Fruit fly (Drosophila melanogaster) whole organism, prepupa: ENCODE results near the gene CG5697.
A peak's percentile ranks its signal among the peaks of the same experiment; 100 is the strongest.

Experiments used
- Blimp-1 ChIP-seq: fragments of 200-800 bp; sonication (Bioruptor generic); optimal IDR thresholded peaks from 3 replicates; lab custom pipeline; 2017; ENCODE audit warnings: missing biosample characterization, missing genetic modification characterization, mild to moderate bottlenecking, moderate library complexity, missing genetic modification reagents
- CG10631 ChIP-seq: fragments of 200-800 bp; sonication (Bioruptor generic); optimal IDR thresholded peaks from 2 replicates; lab custom pipeline; 2016; ENCODE audit warnings: missing biosample characterization, missing genetic modification characterization
- CG10669 ChIP-seq: fragments of 200-800 bp; sonication (Bioruptor generic); optimal IDR thresholded peaks from 3 replicates; lab custom pipeline; 2018; ENCODE audit warnings: missing biosample characterization, mild to moderate bottlenecking, missing genetic modification characterization, moderate library complexity
- CG11294 ChIP-seq: fragments of 200-800 bp; sonication (Bioruptor generic); IDR thresholded peaks from 2 replicates; pipeline ENCODE4 v1.3.6; 2022; ENCODE audit warnings: missing biosample characterization, missing genetic modification characterization
- CG11762 ChIP-seq: fragments of 200-800 bp; sonication (Bioruptor generic); optimal IDR thresholded peaks from 3 replicates; lab custom pipeline; 2016; ENCODE audit warnings: missing biosample characterization, missing genetic modification characterization; ENCODE audit not compliant: insufficient read depth
- CG11902 ChIP-seq: fragments of 200-800 bp; sonication (Bioruptor generic); optimal IDR thresholded peaks from 3 replicates; lab custom pipeline; 2016; ENCODE audit warnings: missing biosample characterization, missing genetic modification characterization
- CG15336 ChIP-seq: fragments of 200-800 bp; sonication (Bioruptor generic); IDR thresholded peaks from 2 replicates; pipeline ENCODE4 v1.3.6; 2022; ENCODE audit warnings: missing biosample characterization, missing genetic modification characterization
- CG31627 ChIP-seq: fragments of 200-800 bp; sonication (Bioruptor generic); optimal IDR thresholded peaks from 3 replicates; lab custom pipeline; 2016; ENCODE audit warnings: missing biosample characterization, missing genetic modification characterization
- CG32006 ChIP-seq: fragments of 200-800 bp; sonication (Bioruptor generic); optimal IDR thresholded peaks from 3 replicates; lab custom pipeline; 2017; ENCODE audit warnings: missing biosample characterization, mild to moderate bottlenecking, missing genetic modification characterization
- CG3919 ChIP-seq: fragments of 200-800 bp; sonication (Bioruptor generic); optimal IDR thresholded peaks from 3 replicates; lab custom pipeline; 2016; ENCODE audit warnings: missing biosample characterization, missing genetic modification characterization
- CG4318 ChIP-seq: fragments of 200-800 bp; sonication (Bioruptor generic); optimal IDR thresholded peaks from 3 replicates; lab custom pipeline; 2017; ENCODE audit warnings: missing biosample characterization, mild to moderate bottlenecking, missing genetic modification characterization
- CG6163 ChIP-seq: fragments of 200-800 bp; sonication (Bioruptor generic); IDR thresholded peaks from 3 replicates; pipeline ENCODE4 v1.3.6; 2022; ENCODE audit warnings: missing biosample characterization, missing genetic modification characterization
- CG6276 ChIP-seq: fragments of 200-800 bp; sonication (Bioruptor generic); optimal IDR thresholded peaks from 2 replicates; lab custom pipeline; 2017; ENCODE audit warnings: missing biosample characterization, mild to moderate bottlenecking, missing genetic modification characterization
- CG6792 ChIP-seq: fragments of 200-800 bp; sonication (Bioruptor generic); optimal IDR thresholded peaks from 3 replicates; lab custom pipeline; 2016; ENCODE audit warnings: missing biosample characterization, missing genetic modification characterization
- CG6808 ChIP-seq: fragments of 200-800 bp; sonication (Bioruptor generic); optimal IDR thresholded peaks from 3 replicates; lab custom pipeline; 2017; ENCODE audit warnings: missing biosample characterization, missing genetic modification characterization, mild to moderate bottlenecking, moderate library complexity, missing genetic modification reagents
- CG6854 ChIP-seq: fragments of 200-800 bp; sonication (Bioruptor generic); optimal IDR thresholded peaks from 2 replicates; lab custom pipeline; 2017; ENCODE audit warnings: missing biosample characterization, mild to moderate bottlenecking, missing genetic modification characterization
- CG7368 ChIP-seq: fragments of 200-800 bp; sonication (Bioruptor generic); optimal IDR thresholded peaks from 3 replicates; lab custom pipeline; 2016; ENCODE audit warnings: missing biosample characterization, missing genetic modification characterization
- CG8319 ChIP-seq: fragments of 200-800 bp; sonication (Bioruptor generic); optimal IDR thresholded peaks from 3 replicates; lab custom pipeline; 2016; ENCODE audit warnings: missing biosample characterization, missing genetic modification characterization
- CG9139 ChIP-seq: fragments of 200-800 bp; sonication (Bioruptor generic); optimal IDR thresholded peaks from 3 replicates; lab custom pipeline; 2017; ENCODE audit warnings: missing biosample characterization, mild to moderate bottlenecking, missing genetic modification characterization
- Eip78C ChIP-seq: fragments of 200-800 bp; sonication (Bioruptor generic); peaks from one replicate; lab custom pipeline; 2016; ENCODE audit warnings: missing biosample characterization, missing genetic modification characterization
- Eip93F ChIP-seq: fragments of 200-800 bp; sonication (Bioruptor generic); optimal IDR thresholded peaks from 2 replicates; lab custom pipeline; 2016; ENCODE audit warnings: missing biosample characterization, mild to moderate bottlenecking, missing genetic modification characterization
- Ets96B ChIP-seq: fragments of 200-800 bp; optimal IDR thresholded peaks from 2 replicates; lab custom pipeline; 2019; ENCODE audit warnings: missing biosample characterization, mild to moderate bottlenecking, missing genetic modification characterization, moderate library complexity
- Gug ChIP-seq: fragments of 200-800 bp; sonication (Bioruptor generic); IDR thresholded peaks from 2 replicates; pipeline ENCODE4 v1.3.6; 2022; ENCODE audit warnings: missing biosample characterization, missing genetic modification characterization
- Hr39 ChIP-seq: fragments of 200-800 bp; sonication (Bioruptor generic); optimal IDR thresholded peaks from 2 replicates; lab custom pipeline; 2016; ENCODE audit warnings: missing biosample characterization, missing genetic modification characterization
- Hr4 ChIP-seq: fragments of 200-800 bp; sonication (Bioruptor generic); optimal IDR thresholded peaks from 3 replicates; lab custom pipeline; 2016; ENCODE audit warnings: missing biosample characterization, missing genetic modification characterization
- Met ChIP-seq: fragments of 200-800 bp; sonication (Bioruptor generic); optimal IDR thresholded peaks from 3 replicates; lab custom pipeline; 2016; ENCODE audit warnings: missing biosample characterization, missing genetic modification characterization
- OdsH ChIP-seq: fragments of 200-800 bp; sonication (Bioruptor generic); optimal IDR thresholded peaks from 3 replicates; lab custom pipeline; 2016; ENCODE audit warnings: missing biosample characterization, missing genetic modification characterization
- Smox ChIP-seq: fragments of 200-800 bp; sonication (Bioruptor generic); optimal IDR thresholded peaks from 3 replicates; lab custom pipeline; 2016; ENCODE audit warnings: missing biosample characterization, missing genetic modification characterization
- Sox102F ChIP-seq: fragments of 200-800 bp; sonication (Bioruptor generic); optimal IDR thresholded peaks from 2 replicates; lab custom pipeline; 2016; ENCODE audit warnings: missing biosample characterization, mild to moderate bottlenecking, missing genetic modification characterization
- Sox15 ChIP-seq: fragments of 200-800 bp; sonication (Bioruptor generic); optimal IDR thresholded peaks from 3 replicates; lab custom pipeline; 2016; ENCODE audit warnings: missing biosample characterization, missing genetic modification characterization
- achi ChIP-seq: fragments of 200-800 bp; sonication (Bioruptor generic); optimal IDR thresholded peaks from 3 replicates; lab custom pipeline; 2016; ENCODE audit warnings: missing biosample characterization, missing genetic modification characterization
- acj6 ChIP-seq: fragments of 200-800 bp; sonication (Bioruptor generic); optimal IDR thresholded peaks from 3 replicates; lab custom pipeline; 2016; ENCODE audit warnings: missing biosample characterization, missing genetic modification characterization
- dac ChIP-seq: fragments of 200-800 bp; sonication (Bioruptor generic); optimal IDR thresholded peaks from 2 replicates; lab custom pipeline; 2017; ENCODE audit warnings: missing biosample characterization, mild to moderate bottlenecking, missing genetic modification characterization
- eg ChIP-seq: fragments of 200-800 bp; sonication (Bioruptor generic); IDR thresholded peaks from 3 replicates; pipeline ENCODE4 v1.3.6; 2022; ENCODE audit warnings: missing biosample characterization, missing genetic modification characterization
- esn ChIP-seq: fragments of 200-800 bp; sonication (Bioruptor generic); optimal IDR thresholded peaks from 2 replicates; lab custom pipeline; 2016; ENCODE audit warnings: missing biosample characterization, mild to moderate bottlenecking, missing genetic modification characterization, moderate library complexity
- fd59A ChIP-seq: fragments of 200-800 bp; sonication (Bioruptor generic); optimal IDR thresholded peaks from 2 replicates; lab custom pipeline; 2017; ENCODE audit warnings: missing biosample characterization, mild to moderate bottlenecking, missing genetic modification characterization, missing genetic modification reagents
- fd85E ChIP-seq: fragments of 200-800 bp; sonication (Bioruptor generic); optimal IDR thresholded peaks from 3 replicates; lab custom pipeline; 2016; ENCODE audit warnings: missing biosample characterization, missing genetic modification characterization
- fkh ChIP-seq: fragments of 200-800 bp; sonication (Bioruptor generic); optimal IDR thresholded peaks from 3 replicates; lab custom pipeline; 2017; ENCODE audit warnings: missing biosample characterization, mild to moderate bottlenecking, missing genetic modification characterization, moderate library complexity
- pdm3 ChIP-seq: fragments of 200-800 bp; sonication (Bioruptor generic); optimal IDR thresholded peaks from 3 replicates; lab custom pipeline; 2016; ENCODE audit warnings: missing biosample characterization, missing genetic modification characterization
- spab ChIP-seq: fragments of 200-800 bp; sonication (Bioruptor generic); optimal IDR thresholded peaks from 2 replicates; lab custom pipeline; 2017; ENCODE audit warnings: missing biosample characterization, mild to moderate bottlenecking, missing genetic modification characterization, missing genetic modification reagents
- ss ChIP-seq, 2 experiments: fragments of 200-800 bp; sonication (Bioruptor generic); optimal IDR thresholded peaks; 2 replicates in 1 of 2; 3 replicates in 1 of 2; lab custom pipeline; 2017 to 2018; ENCODE audit warnings: mild to moderate bottlenecking in 2 of 2, missing biosample characterization in 2 of 2, missing genetic modification characterization in 2 of 2, moderate library complexity in 1 of 2
- svp ChIP-seq: fragments of 200-800 bp; sonication (Bioruptor generic); peaks from one replicate; lab custom pipeline; 2016; ENCODE audit warnings: missing biosample characterization, missing genetic modification characterization
- topi ChIP-seq: fragments of 200-800 bp; sonication (Bioruptor generic); optimal IDR thresholded peaks from 3 replicates; lab custom pipeline; 2016; ENCODE audit warnings: missing biosample characterization, missing genetic modification characterization
- vri ChIP-seq: fragments of 200-800 bp; sonication (Bioruptor generic); optimal IDR thresholded peaks from 3 replicates; lab custom pipeline; 2016; ENCODE audit warnings: missing biosample characterization, mild to moderate bottlenecking, missing genetic modification characterization

The CG5697 gene

DNA sequence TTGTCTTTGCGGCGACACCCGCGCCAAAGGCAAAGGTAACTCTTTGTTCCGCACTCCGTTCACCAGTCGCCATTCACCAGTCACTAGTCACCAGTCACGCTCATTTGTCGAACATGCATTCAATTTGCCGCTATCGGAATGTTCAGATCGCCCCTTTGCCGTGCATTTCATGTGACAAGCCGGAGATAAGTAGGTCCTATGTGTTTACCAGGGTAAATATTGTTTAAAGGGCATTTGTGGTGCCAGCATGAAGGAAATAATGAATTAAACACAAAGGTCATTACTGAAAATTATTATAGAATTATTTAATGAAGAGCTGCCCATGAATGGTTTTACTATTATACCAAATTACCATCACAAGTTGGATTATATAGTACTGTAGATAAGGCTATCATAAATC lies 14.6 kb upstream of the CG5697 start:
- TF ChIP-seq fkh (GFP tag; lab: Kevin White, UChicago), result peak; percentile 57
- TF ChIP-seq achi (GFP tag; lab: Kevin White, UChicago), result no peak
- TF ChIP-seq CG10631 (GFP tag; lab: Kevin White, UChicago), result no peak
- TF ChIP-seq Sox15 (GFP tag; lab: Kevin White, UChicago), result no peak
- TF ChIP-seq Sox102F (GFP tag; lab: Kevin White, UChicago), result no peak
- no peak for TF ChIP-seq CG6792 (GFP tag; lab: Kevin White, UChicago)

DNA sequence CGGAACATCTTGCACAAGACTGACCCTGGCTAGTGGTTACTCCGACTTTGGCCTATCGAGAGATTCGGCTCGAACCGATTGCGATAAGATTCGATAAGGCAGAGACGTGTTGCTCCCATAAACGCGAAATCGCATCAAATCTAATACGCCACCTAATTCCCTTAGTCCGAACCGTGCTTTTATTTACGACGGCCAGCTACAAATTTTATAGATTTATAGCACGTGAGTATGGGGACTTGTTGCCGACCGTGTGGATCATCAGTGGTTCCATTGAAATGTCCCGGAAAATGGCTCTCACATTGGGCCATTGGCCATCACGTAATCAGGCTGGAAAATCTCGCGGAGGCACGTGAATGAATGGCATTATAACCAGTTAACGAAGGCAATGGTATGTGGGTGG lies 8.8 kb upstream of the CG5697 start, which contains the start of gene Alp5:
TSS of gene Alp5 (minus strand) at position 24 of the 400 bp plus-strand sequence.
- TF ChIP-seq svp (GFP tag; lab: Kevin White, UChicago) (no peak), eg (GFP tag; lab: Robert Waterston, UW) (no peak), Gug (GFP tag; lab: Robert Waterston, UW) (no peak), ss (GFP tag; optimal IDR thresholded peaks at IDR 0.05; lab: Kevin White, UChicago) (no peak), Hr4 (GFP tag; lab: Kevin White, UChicago) (no peak), CG6808 (GFP tag; lab: Kevin White, UChicago) (no peak), Smox (GFP tag; lab: Kevin White, UChicago) (no peak), CG15336 (GFP tag; lab: Robert Waterston, UW) (no peak), CG32006 (GFP tag; lab: Kevin White, UChicago) (no peak), fd85E (GFP tag; lab: Kevin White, UChicago) (no peak), CG11902 (no peak), Hr39 (GFP tag; lab: Kevin White, UChicago) (no peak)

- TF ChIP-seq spab (no peak), Eip78C (GFP tag; lab: Kevin White, UChicago) (no peak), fd59A (no peak), Eip93F (GFP tag; lab: Kevin White, UChicago) (no peak), achi (GFP tag; lab: Kevin White, UChicago) (no peak), CG9139 (GFP tag; lab: Kevin White, UChicago) (no peak), CG10631 (GFP tag; lab: Kevin White, UChicago) (no peak), CG10669 (no peak), CG11762 (GFP tag; lab: Kevin White, UChicago) (no peak), dac (no peak), CG8319 (GFP tag; lab: Kevin White, UChicago) (no peak), Blimp-1 (no peak), svp (GFP tag; lab: Kevin White, UChicago) (no peak), topi (no peak), fd85E (GFP tag; lab: Kevin White, UChicago) (no peak), pdm3 (GFP tag; lab: Kevin White, UChicago) (no peak), CG11902 (no peak), CG7368 (GFP tag; lab: Kevin White, UChicago) (no peak), CG4318 (no peak)
Observed at dm6 chr3R:21013780-21014179, 2.0 kb upstream of the CG5697 start.

DNA sequence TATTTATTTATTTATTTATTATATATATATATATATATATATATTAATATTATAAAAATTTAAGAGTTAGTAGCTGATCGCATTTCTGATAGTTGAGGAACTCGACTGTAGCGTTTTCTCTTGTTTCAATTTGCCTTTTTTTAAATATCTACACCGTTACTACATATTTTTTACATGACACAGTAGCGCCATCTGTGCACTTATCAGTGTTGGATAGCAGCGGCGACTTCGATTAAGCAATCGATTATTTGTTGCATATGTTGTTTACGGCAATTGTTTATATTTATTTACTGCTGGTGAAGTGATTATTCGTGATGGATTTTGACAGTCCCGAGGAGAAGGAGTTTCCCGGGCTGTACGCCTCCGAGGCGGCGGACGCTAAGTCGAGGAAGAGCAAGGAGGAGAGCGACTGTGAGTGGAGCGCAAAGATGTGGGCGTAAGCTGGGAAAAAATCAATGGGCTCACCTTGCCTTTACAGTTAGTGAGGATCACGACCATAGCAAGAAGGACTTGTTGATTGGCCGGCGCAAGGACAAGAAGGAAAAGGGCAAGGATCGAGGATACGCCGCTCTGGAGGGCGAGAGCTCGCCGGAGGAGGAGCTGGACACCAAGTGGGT lies 1.8 kb downstream of the CG5697 start, which contains the start of gene Rlip:
TSS of gene Rlip (plus strand) at position 221 of the 617 bp plus-strand sequence.
- TF ChIP-seq CG11294 (GFP tag; lab: Robert Waterston, UW), result no peak
- TF ChIP-seq CG6808 (GFP tag; lab: Kevin White, UChicago), result peak; percentile 12
- peak; percentile 39 for TF ChIP-seq CG10631 (GFP tag; lab: Kevin White, UChicago)
- no peak for TF ChIP-seq Sox15 (GFP tag; lab: Kevin White, UChicago)
- peak; percentile 50 for TF ChIP-seq esn (GFP tag; lab: Kevin White, UChicago)
- TF ChIP-seq CG31627 (GFP tag; lab: Kevin White, UChicago), result peak; percentile 45
- no peak for TF ChIP-seq CG15336 (GFP tag; lab: Robert Waterston, UW)
- no peak for TF ChIP-seq Blimp-1
- peak; percentile 19 for TF ChIP-seq CG6276 (GFP tag; lab: Kevin White, UChicago)
- peak; percentile 76 for TF ChIP-seq fkh (GFP tag; lab: Kevin White, UChicago)
- TF ChIP-seq CG4318, result no peak
- no peak; the same call in 1 of the 3 replicates for TF ChIP-seq CG6163 (GFP tag; lab: Robert Waterston, UW)
- TF ChIP-seq CG3919 (GFP tag; lab: Kevin White, UChicago), result peak; percentile 61
- TF ChIP-seq vri (GFP tag; lab: Kevin White, UChicago), result peak; percentile 49
- TF ChIP-seq CG6854, result no peak
- no peak for TF ChIP-seq Sox102F (GFP tag; lab: Kevin White, UChicago)
- no peak for TF ChIP-seq CG32006 (GFP tag; lab: Kevin White, UChicago)
- no peak for TF ChIP-seq Met (GFP tag; lab: Kevin White, UChicago)
- peak; percentile 63 for TF ChIP-seq CG10669
- TF ChIP-seq Ets96B (tag; lab: Kevin White, UChicago), result peak; percentile 68
- no peak for TF ChIP-seq OdsH (GFP tag; lab: Kevin White, UChicago)
- no peak for TF ChIP-seq acj6
- peak; percentile 57 for TF ChIP-seq Gug (GFP tag; lab: Robert Waterston, UW)
- peak; percentile 17 for TF ChIP-seq CG8319 (GFP tag; lab: Kevin White, UChicago)
